Worm (Caenorhabditis elegans): Measurements from ENCODE around the gene Y79H2A.3.

Gene Y79H2A.3

ce11 chrIII:12058429-12058828 lies 6.3 kb upstream of the Y79H2A.3 start, which contains the start of gene arx-3 (continued):
- TF ChIP-seq swsn-7 (tag; optimal IDR thresholded peaks at IDR 0.05) (peak; percentile 50), nhr-19 (GFP tag; conservative IDR thresholded peaks at IDR 0.05) (peak; percentile 32), skn-1 (tag; optimal IDR thresholded peaks at IDR 0.05) (no peak), ama-1 (optimal IDR thresholded peaks at IDR 0.05) (no peak), ceh-63 (GFP tag; optimal IDR thresholded peaks at IDR 0.05) (no peak), lsy-2 (tag; optimal IDR thresholded peaks at IDR 0.05) (peak; percentile 57 to 62), sox-4 (tag; optimal IDR thresholded peaks at IDR 0.05) (no peak), mep-1 (tag; optimal IDR thresholded peaks at IDR 0.05) (peak; percentile 36), egl-27 (tag; optimal IDR thresholded peaks at IDR 0.05) (no peak), irx-1 (tag; optimal IDR thresholded peaks at IDR 0.05) (peak; percentile 21), mab-9 (GFP tag; IDR thresholded peaks at IDR 0.05) (no peak), tbx-2 (tag; optimal IDR thresholded peaks at IDR 0.05) (peak; percentile 35), nhr-12 (tag; optimal IDR thresholded peaks at IDR 0.05) (no peak), lin-15B (tag; optimal IDR thresholded peaks at IDR 0.05) (no peak), ceh-82 (tag; optimal IDR thresholded peaks at IDR 0.05) (peak; percentile 23 to 25 (median 25)), fkh-10 (GFP tag; optimal IDR thresholded peaks at IDR 0.05) (peak; percentile 21), fos-1 (tag; optimal IDR thresholded peaks at IDR 0.05) (no peak), zag-1 (tag; optimal IDR thresholded peaks at IDR 0.05) (no peak), fkh-4 (tag; optimal IDR thresholded peaks at IDR 0.05; ENCODE audit: borderline replicate concordance) (peak; percentile 79), lin-14 (GFP tag; optimal IDR thresholded peaks at IDR 0.05) (no peak), sup-37 (GFP tag; optimal IDR thresholded peaks at IDR 0.05) (no peak), pqm-1 (tag; optimal IDR thresholded peaks at IDR 0.05) (no peak), nhr-28 (tag; optimal IDR thresholded peaks at IDR 0.05) (no peak), egl-13 (tag; optimal IDR thresholded peaks at IDR 0.05) (no peak), nhr-76 (tag; optimal IDR thresholded peaks at IDR 0.05) (no peak), hlh-17 (GFP tag; optimal IDR thresholded peaks at IDR 0.05; ENCODE audit: borderline replicate concordance) (no peak), xbp-1 (tag; optimal IDR thresholded peaks at IDR 0.05) (peak; percentile 31), snpc-4 (tag; optimal IDR thresholded peaks at IDR 0.05) (peak; percentile 34), nhr-237 (tag; optimal IDR thresholded peaks at IDR 0.05) (no peak), ztf-4 (tag; optimal IDR thresholded peaks at IDR 0.05) (no peak), jun-1 (tag; optimal IDR thresholded peaks at IDR 0.05) (no peak), lin-13 (GFP tag; optimal IDR thresholded peaks at IDR 0.05) (peak; percentile 23), grh-1 (GFP tag; IDR thresholded peaks at IDR 0.05) (peak; percentile 26; the same call in 1 of the 2 replicates), unc-30 (tag; optimal IDR thresholded peaks at IDR 0.05) (no peak), fkh-8 (tag; optimal IDR thresholded peaks at IDR 0.05) (peak; percentile 43), ets-5 (GFP tag; IDR thresholded peaks at IDR 0.05) (no peak), hlh-4 (tag; optimal IDR thresholded peaks at IDR 0.05) (no peak), C16A3.4 (tag; optimal IDR thresholded peaks at IDR 0.05) (peak; percentile 42), nhr-84 (tag; optimal IDR thresholded peaks at IDR 0.05) (no peak), elt-3 (tag; optimal IDR thresholded peaks at IDR 0.05) (no peak), nhr-47 (tag; optimal IDR thresholded peaks at IDR 0.05) (peak; percentile 55), vab-15 (tag; optimal IDR thresholded peaks at IDR 0.05) (peak; percentile 73), unc-86 (tag; optimal IDR thresholded peaks at IDR 0.05) (peak; percentile 52), rnt-1 (tag; optimal IDR thresholded peaks at IDR 0.05) (no peak), nhr-20 (tag; optimal IDR thresholded peaks at IDR 0.05) (peak; percentile 16), ceh-8 (GFP tag; optimal IDR thresholded peaks at IDR 0.05) (peak; percentile 59), ceh-88 (GFP tag; IDR thresholded peaks at IDR 0.05) (no peak), pax-3 (tag; optimal IDR thresholded peaks at IDR 0.05) (no peak), lir-3 (tag; optimal IDR thresholded peaks at IDR 0.05; ENCODE audit: poor library complexity) (no peak), aha-1 (tag; optimal IDR thresholded peaks at IDR 0.05) (no peak), sptf-1 (tag; optimal IDR thresholded peaks at IDR 0.05) (no peak), nhr-11 (tag; optimal IDR thresholded peaks at IDR 0.05) (no peak), pag-3 (tag; optimal IDR thresholded peaks at IDR 0.05; ENCODE audit: borderline replicate concordance, insufficient read depth) (no peak), zip-4 (GFP tag; optimal IDR thresholded peaks at IDR 0.05) (no peak)

Measured in whole organism, L1 larva.